Worm (Caenorhabditis elegans) whole organism, young adult: ENCODE measurements around the gene clec-8.

Experiments
- F22D6.2 ChIP-seq: sonication (generic microtip); optimal IDR thresholded peaks from 2 replicates; lab custom pipeline; 2016; ENCODE audit warnings: mild to moderate bottlenecking, missing genetic modification characterization, missing compliant biosample characterization
- F37B4.10 ChIP-seq: fragments of 200-800 bp; sonication (Bioruptor generic); IDR thresholded peaks from 2 replicates; pipeline ENCODE4 v1.3.6; 2022; ENCODE audit warnings: missing genetic modification characterization, missing compliant biosample characterization
- F52B5.7 ChIP-seq: sonication (generic microtip); optimal IDR thresholded peaks from 2 replicates; lab custom pipeline; 2016; ENCODE audit warnings: mild to moderate bottlenecking, missing genetic modification characterization, missing compliant biosample characterization
- aptf-2 ChIP-seq: fragments of 200-800 bp; sonication (Bioruptor generic); conservative IDR thresholded peaks from 2 replicates; pipeline ENCODE4 v1.3.6; 2022; ENCODE audit warnings: missing genetic modification reagents, missing genetic modification characterization, missing compliant biosample characterization
- hrde-1 ChIP-seq: sonication (generic microtip); optimal IDR thresholded peaks from 2 replicates; lab custom pipeline; 2016; ENCODE audit warnings: missing genetic modification characterization, mild to moderate bottlenecking, missing compliant biosample characterization, moderate library complexity, missing genotype, missing genetic modification reagents, borderline replicate concordance
- madf-8 ChIP-seq: fragments of 200-800 bp; sonication (Bioruptor generic); conservative IDR thresholded peaks from 2 replicates; pipeline ENCODE4 v1.3.6; 2022; ENCODE audit warnings: missing genetic modification reagents, missing genetic modification characterization, missing compliant biosample characterization
- snpc-3.4 ChIP-seq: sonication (generic microtip); optimal IDR thresholded peaks from 2 replicates; lab custom pipeline; 2017; ENCODE audit warnings: missing genetic modification characterization, mild to moderate bottlenecking, missing compliant biosample characterization, antibody characterized with exemption, moderate library complexity, missing genotype, missing genetic modification reagents
- tlf-1 ChIP-seq: fragments of 200-800 bp; sonication (Bioruptor generic); optimal IDR thresholded peaks from 2 replicates; lab custom pipeline; 2018; ENCODE audit warnings: mild to moderate bottlenecking, missing genetic modification characterization, missing compliant biosample characterization

DNA sequence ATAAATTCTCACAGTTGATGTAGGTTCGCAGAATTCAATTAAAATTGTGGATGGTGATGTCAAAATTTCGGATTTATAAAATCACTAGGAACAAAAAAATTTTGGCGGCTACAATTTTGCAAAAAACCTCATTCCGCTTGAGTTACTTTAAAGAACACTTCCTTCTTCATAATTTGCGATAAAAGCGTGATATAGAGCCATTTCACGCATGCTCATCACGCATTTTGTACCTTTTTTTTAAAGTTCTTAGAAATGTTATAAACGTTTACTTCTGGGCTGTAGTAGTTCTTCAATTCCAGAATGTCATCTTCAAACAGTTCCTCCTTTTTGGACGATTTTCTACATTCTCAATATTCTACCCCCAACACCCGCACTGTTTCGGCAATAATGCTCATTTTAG, 49.9 kb downstream of the clec-8 start, which contains the start of gene srx-119:
- TF ChIP-seq madf-8 (GFP tag; lab: Robert Waterston, UW) (no peak), F37B4.10 (GFP tag; lab: Robert Waterston, UW) (no peak), tlf-1 (GFP tag; lab: Kevin White, UChicago) (no peak), snpc-3.4 (no peak), F52B5.7 (tag; lab: Kevin White, UChicago) (no peak), F22D6.2 (tag; lab: Kevin White, UChicago) (no peak), hrde-1 (tag; lab: Kevin White, UChicago) (no peak), aptf-2 (GFP tag; lab: Robert Waterston, UW) (no peak)
